Fruit fly (Drosophila melanogaster): ENCODE results near the gene CG6041.

Gene CG6041

DNA sequence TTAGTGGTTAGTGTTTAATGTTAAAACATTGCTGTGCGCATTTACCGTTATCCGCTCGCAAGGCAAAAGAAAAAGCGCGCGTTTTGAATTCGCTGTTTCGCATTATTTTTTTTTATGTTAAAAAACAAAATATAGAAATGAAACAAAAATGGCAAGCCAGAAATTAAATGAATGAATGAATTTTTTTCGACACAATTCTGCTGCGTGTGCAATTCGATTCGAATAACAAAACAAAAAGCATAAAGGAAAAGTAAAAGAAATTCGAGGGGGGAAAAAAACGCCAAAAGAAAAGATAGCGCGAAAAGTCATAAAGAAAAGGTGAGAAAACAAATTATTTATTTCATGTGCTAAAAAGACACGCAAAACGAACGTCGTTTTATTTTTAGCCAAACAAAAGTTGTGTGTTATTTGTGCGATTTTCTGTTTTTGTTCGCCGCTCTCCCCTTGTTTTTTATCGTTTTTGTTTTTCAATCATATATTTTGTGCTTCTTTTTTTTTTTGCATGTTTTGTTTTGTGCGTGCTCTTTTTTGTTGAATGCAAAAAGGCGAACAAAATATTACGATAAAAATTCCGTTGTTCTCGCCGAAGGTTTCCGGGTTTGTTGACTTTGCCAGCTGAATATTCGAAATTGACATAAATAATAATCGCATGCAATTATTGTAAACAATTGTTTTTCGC lies 30.5 kb upstream of the CG6041 start:
- TF ChIP-seq spab (GFP tag; optimal IDR thresholded peaks at IDR 0.05) (no peak), Hr4 (GFP tag; optimal IDR thresholded peaks at IDR 0.05) (no peak), CG15336 (GFP tag; IDR thresholded peaks at IDR 0.05) (peak; percentile 50), Eip78C (GFP tag) (peak; percentile 28), CG8632 (GFP tag; optimal IDR thresholded peaks at IDR 0.05) (no peak), fd59A (GFP tag; optimal IDR thresholded peaks at IDR 0.05) (no peak), CG10631 (GFP tag; optimal IDR thresholded peaks at IDR 0.05) (no peak), CG6163 (GFP tag; IDR thresholded peaks at IDR 0.05) (peak; percentile 27; the same call in 1 of the 3 replicates), vri (GFP tag; optimal IDR thresholded peaks at IDR 0.05) (peak; percentile 9), CG8119 (GFP tag; IDR thresholded peaks at IDR 0.05) (peak; percentile 49; the same call in 1 of the 3 replicates), lz (GFP tag; optimal IDR thresholded peaks at IDR 0.05) (no peak), CG34406 (GFP tag; optimal IDR thresholded peaks at IDR 0.05) (peak; percentile 4), eg (GFP tag; IDR thresholded peaks at IDR 0.05) (peak; percentile 67; the same call in 2 of the 3 replicates), achi (GFP tag; optimal IDR thresholded peaks at IDR 0.05) (no peak), CG3032 (tag; optimal IDR thresholded peaks at IDR 0.05) (no peak), CG6276 (GFP tag; optimal IDR thresholded peaks at IDR 0.05) (peak; percentile 38), Sox102F (GFP tag; optimal IDR thresholded peaks at IDR 0.05) (no peak)

DNA sequence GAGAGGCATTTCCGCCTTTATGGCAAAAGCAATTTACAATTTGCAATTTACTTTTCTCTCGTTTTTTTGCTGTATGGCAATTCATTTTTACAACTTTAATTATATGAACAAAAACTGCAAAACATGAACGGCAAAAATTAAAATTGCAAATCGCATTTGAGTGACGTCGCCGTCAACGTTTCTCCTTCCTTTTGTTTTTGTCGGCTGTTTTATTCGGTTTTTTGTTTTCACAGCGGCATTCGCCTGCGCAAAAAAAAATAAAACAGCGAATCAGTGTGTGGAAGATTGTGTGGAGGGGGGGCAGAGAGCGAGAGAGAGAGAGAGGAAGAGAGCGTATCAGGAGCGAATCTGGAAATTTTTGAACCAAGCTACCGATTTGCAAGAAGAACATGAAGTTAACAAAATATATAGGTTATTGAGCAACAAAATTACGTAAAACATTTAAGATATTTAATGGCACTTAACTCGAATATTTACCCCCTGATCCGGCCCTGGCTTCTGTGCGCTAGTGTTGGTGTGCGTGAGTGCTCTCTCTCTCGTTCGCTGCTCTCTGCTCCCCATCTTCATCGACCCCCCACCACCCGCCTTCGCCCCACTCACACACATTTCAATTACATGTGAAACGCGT lies 29.3 kb upstream of the CG6041 start:
- peak; percentile 99 for TF ChIP-seq CG8632 (GFP tag; optimal IDR thresholded peaks at IDR 0.05)
- TF ChIP-seq CG4318 (GFP tag; optimal IDR thresholded peaks at IDR 0.05), result peak; percentile 99
- peak; percentile 99 for TF ChIP-seq dac (GFP tag; optimal IDR thresholded peaks at IDR 0.05)
- peak; percentile 99 for TF ChIP-seq CG10669 (GFP tag; optimal IDR thresholded peaks at IDR 0.05)
- peak; percentile 99 for TF ChIP-seq salr (GFP tag; optimal IDR thresholded peaks at IDR 0.05)
- TF ChIP-seq esn (GFP tag; optimal IDR thresholded peaks at IDR 0.05), result peak; percentile 100
- peak; percentile 89 for TF ChIP-seq Hr38 (GFP tag; optimal IDR thresholded peaks at IDR 0.05)
- peak; percentile 99 for TF ChIP-seq CG11294 (GFP tag; IDR thresholded peaks at IDR 0.05)
- peak; percentile 93 for TF ChIP-seq fkh (GFP tag; optimal IDR thresholded peaks at IDR 0.05)
- peak; percentile 100 for TF ChIP-seq Sox14 (GFP tag; optimal IDR thresholded peaks at IDR 0.05)
- TF ChIP-seq pdm3 (GFP tag; optimal IDR thresholded peaks at IDR 0.05), result peak; percentile 100
- TF ChIP-seq Eip93F (GFP tag; optimal IDR thresholded peaks at IDR 0.05), result peak; percentile 97
- TF ChIP-seq CG32006 (GFP tag; optimal IDR thresholded peaks at IDR 0.05), result peak; percentile 100
- TF ChIP-seq spab (GFP tag; optimal IDR thresholded peaks at IDR 0.05), result peak; percentile 99
- TF ChIP-seq achi (GFP tag; optimal IDR thresholded peaks at IDR 0.05), result peak; percentile 99
- peak; percentile 100 for TF ChIP-seq CG11902 (GFP tag; optimal IDR thresholded peaks at IDR 0.05)
- peak; percentile 100 for TF ChIP-seq CG6792 (GFP tag; optimal IDR thresholded peaks at IDR 0.05)
- TF ChIP-seq dsx (GFP tag; optimal IDR thresholded peaks at IDR 0.05; ENCODE audit: poor library complexity, severe bottlenecking), result peak; percentile 98
- peak; percentile 99 for TF ChIP-seq CG8119 (GFP tag; IDR thresholded peaks at IDR 0.05)
- TF ChIP-seq OdsH (GFP tag; optimal IDR thresholded peaks at IDR 0.05), result peak; percentile 100
- TF ChIP-seq Sox15 (GFP tag; optimal IDR thresholded peaks at IDR 0.05), result peak; percentile 99
- peak; percentile 96 for TF ChIP-seq Blimp-1 (GFP tag; optimal IDR thresholded peaks at IDR 0.05)
- TF ChIP-seq CG10631 (GFP tag; optimal IDR thresholded peaks at IDR 0.05), result peak; percentile 99
- TF ChIP-seq Eip75B (GFP tag; optimal IDR thresholded peaks at IDR 0.05), result peak; percentile 100
- peak; percentile 99 for TF ChIP-seq cyc (GFP tag; optimal IDR thresholded peaks at IDR 0.05)
- peak; percentile 99 for TF ChIP-seq CG16779 (tag; optimal IDR thresholded peaks at IDR 0.05)
- peak; percentile 99 for TF ChIP-seq Sox102F (GFP tag; optimal IDR thresholded peaks at IDR 0.05)
- peak; percentile 100 for TF ChIP-seq lz (GFP tag; optimal IDR thresholded peaks at IDR 0.05)
- TF ChIP-seq Met (GFP tag; optimal IDR thresholded peaks at IDR 0.05), result peak; percentile 99
- peak; percentile 99 for TF ChIP-seq CG11762 (GFP tag; optimal IDR thresholded peaks at IDR 0.05; ENCODE audit: insufficient read depth)
- peak; percentile 100 for TF ChIP-seq Eip78C (GFP tag)
- TF ChIP-seq Lpt (GFP tag; optimal IDR thresholded peaks at IDR 0.05), result peak; percentile 100
- peak; percentile 99 for TF ChIP-seq fd59A (GFP tag; optimal IDR thresholded peaks at IDR 0.05)
- TF ChIP-seq CG6163 (GFP tag; IDR thresholded peaks at IDR 0.05), result peak; percentile 100
- TF ChIP-seq Hr4 (GFP tag; optimal IDR thresholded peaks at IDR 0.05), result peak; percentile 100
- TF ChIP-seq CG9139 (GFP tag; optimal IDR thresholded peaks at IDR 0.05), result peak; percentile 99
- TF ChIP-seq acj6 (GFP tag; optimal IDR thresholded peaks at IDR 0.05), result peak; percentile 100
- peak; percentile 100 for TF ChIP-seq eg (GFP tag; IDR thresholded peaks at IDR 0.05)
- TF ChIP-seq CG1621 (tag; optimal IDR thresholded peaks at IDR 0.05), result peak; percentile 99
- TF ChIP-seq CG6276 (GFP tag; optimal IDR thresholded peaks at IDR 0.05), result peak; percentile 99
- TF ChIP-seq Smox (GFP tag; optimal IDR thresholded peaks at IDR 0.05), result peak; percentile 99

All from whole organism, prepupa.